Fruit fly (Drosophila melanogaster) whole organism, embryonic: ENCODE data around the gene CG34001.

Experiments used
- CG10267 ChIP-seq: fragments of 200-800 bp; sonication (Bioruptor generic); optimal IDR thresholded peaks from 2 replicates; lab custom pipeline; 2018; ENCODE audit warnings: missing biosample characterization, mild to moderate bottlenecking, missing genetic modification characterization, moderate library complexity
- CG11504 ChIP-seq: fragments of 200-800 bp; sonication (Bioruptor generic); optimal IDR thresholded peaks from 3 replicates; lab custom pipeline; 2019; ENCODE audit warnings: missing biosample characterization, mild to moderate bottlenecking, missing genetic modification characterization, moderate library complexity
- CG11723 ChIP-seq: fragments of 200-800 bp; sonication (Bioruptor generic); optimal IDR thresholded peaks from 2 replicates; lab custom pipeline; 2017; ENCODE audit warnings: missing biosample characterization, mild to moderate bottlenecking, missing genetic modification characterization
- CG12155 ChIP-seq: fragments of 200-800 bp; sonication (Bioruptor generic); optimal IDR thresholded peaks from 3 replicates; lab custom pipeline; 2016; ENCODE audit warnings: missing biosample characterization, missing genetic modification characterization
- CG12219 ChIP-seq: fragments of 200-800 bp; sonication (Bioruptor generic); optimal IDR thresholded peaks from 3 replicates; lab custom pipeline; 2018; ENCODE audit warnings: missing biosample characterization, mild to moderate bottlenecking, missing genetic modification characterization
- CG12299 ChIP-seq: fragments of 200-800 bp; sonication (Bioruptor generic); optimal IDR thresholded peaks from 2 replicates; lab custom pipeline; 2018; ENCODE audit warnings: missing biosample characterization, mild to moderate bottlenecking, missing genetic modification characterization
- CG14050 ChIP-seq: fragments of 200-800 bp; sonication (Bioruptor generic); IDR thresholded peaks from 3 replicates; pipeline ENCODE4 v1.3.6; 2022; ENCODE audit warnings: missing biosample characterization, missing genetic modification characterization
- CG14441 ChIP-seq: fragments of 200-800 bp; sonication (Bioruptor generic); IDR thresholded peaks from 2 replicates; pipeline ENCODE4 v1.3.6; 2022; ENCODE audit warnings: missing biosample characterization, missing genetic modification characterization
- CG15479 ChIP-seq: fragments of 200-800 bp; sonication (Bioruptor generic); optimal IDR thresholded peaks from 3 replicates; lab custom pipeline; 2019; ENCODE audit warnings: missing biosample characterization, mild to moderate bottlenecking, missing genetic modification characterization, moderate library complexity
- CG1602 ChIP-seq: fragments of 200-800 bp; sonication (Bioruptor generic); optimal IDR thresholded peaks from 3 replicates; lab custom pipeline; 2016; ENCODE audit warnings: missing biosample characterization, missing genetic modification characterization
- CG17568 ChIP-seq: fragments of 200-800 bp; sonication (Bioruptor generic); optimal IDR thresholded peaks from 2 replicates; lab custom pipeline; 2018; ENCODE audit warnings: missing biosample characterization, mild to moderate bottlenecking, missing genetic modification characterization, moderate library complexity
- CG34376 ChIP-seq: fragments of 200-800 bp; sonication (Bioruptor generic); optimal IDR thresholded peaks from 2 replicates; lab custom pipeline; 2018; ENCODE audit warnings: missing biosample characterization, mild to moderate bottlenecking, missing genetic modification characterization
- CG3995 ChIP-seq: fragments of 200-800 bp; sonication (Bioruptor generic); optimal IDR thresholded peaks from 3 replicates; lab custom pipeline; 2016; ENCODE audit warnings: missing biosample characterization, missing genetic modification characterization
- CG6854 ChIP-seq: fragments of 200-800 bp; sonication (Bioruptor generic); optimal IDR thresholded peaks from 3 replicates; lab custom pipeline; 2017; ENCODE audit warnings: missing biosample characterization, mild to moderate bottlenecking, missing genetic modification characterization
- CG8388 ChIP-seq: fragments of 200-800 bp; sonication (Bioruptor generic); optimal IDR thresholded peaks from 2 replicates; lab custom pipeline; 2019; ENCODE audit warnings: missing biosample characterization, mild to moderate bottlenecking, missing genetic modification characterization, moderate library complexity
- CG9215 ChIP-seq: fragments of 200-800 bp; sonication (Bioruptor generic); IDR thresholded peaks from 2 replicates; pipeline ENCODE4 v1.3.6; 2022; ENCODE audit warnings: missing biosample characterization, missing genetic modification characterization
- CG9437 ChIP-seq: fragments of 200-800 bp; sonication (Bioruptor generic); optimal IDR thresholded peaks from 2 replicates; lab custom pipeline; 2018; ENCODE audit warnings: missing biosample characterization, mild to moderate bottlenecking, missing genetic modification characterization
- E2f2 ChIP-seq: fragments of 200-800 bp; sonication (Bioruptor generic); IDR thresholded peaks from 2 replicates; pipeline ENCODE4 v1.3.6; 2022; ENCODE audit warnings: missing biosample characterization, missing genetic modification characterization
- HHEX ChIP-seq: fragments of 200-800 bp; sonication (Bioruptor generic); optimal IDR thresholded peaks from 3 replicates; lab custom pipeline; 2017; ENCODE audit warnings: missing biosample characterization, mild to moderate bottlenecking, missing genetic modification characterization, missing genetic modification reagents
- Mrtf ChIP-seq: fragments of 200-800 bp; sonication (Bioruptor generic); IDR thresholded peaks from 3 replicates; pipeline ENCODE4 v1.3.6; 2022; ENCODE audit warnings: missing biosample characterization, missing genetic modification characterization
- Scr ChIP-seq: fragments of 200-800 bp; sonication (Bioruptor generic); IDR thresholded peaks from 2 replicates; pipeline ENCODE4 v1.3.6; 2022; ENCODE audit warnings: missing biosample characterization, missing genetic modification characterization; ENCODE audit not compliant: partially characterized antibody
- Sox100B ChIP-seq: fragments of 200-800 bp; sonication (Bioruptor generic); optimal IDR thresholded peaks from 3 replicates; lab custom pipeline; 2018; ENCODE audit warnings: missing biosample characterization, mild to moderate bottlenecking, missing genetic modification characterization
- abd-A ChIP-seq: fragments of 200-800 bp; sonication (Bioruptor generic); optimal IDR thresholded peaks from 3 replicates; lab custom pipeline; 2019; ENCODE audit warnings: missing biosample characterization, mild to moderate bottlenecking, missing genetic modification characterization, moderate library complexity
- amos ChIP-seq: fragments of 200-800 bp; sonication (Bioruptor generic); IDR thresholded peaks from 2 replicates; pipeline ENCODE4 v1.3.6; 2022; ENCODE audit warnings: missing biosample characterization, missing genetic modification characterization; ENCODE audit not compliant: partially characterized antibody
- bcd ChIP-seq: fragments of 200-800 bp; sonication (Bioruptor generic); optimal IDR thresholded peaks from 2 replicates; lab custom pipeline; 2017; ENCODE audit warnings: missing biosample characterization, mild to moderate bottlenecking, missing genetic modification characterization
- bsh ChIP-seq, 2 experiments: fragments of 200-800 bp; sonication (Bioruptor generic); optimal IDR thresholded peaks; 2 replicates each; lab custom pipeline; 2017 to 2018; ENCODE audit warnings: mild to moderate bottlenecking in 2 of 2, missing biosample characterization in 2 of 2, missing genetic modification characterization in 2 of 2, moderate library complexity in 1 of 2
- crc ChIP-seq: fragments of 200-800 bp; sonication (Bioruptor generic); optimal IDR thresholded peaks from 2 replicates; lab custom pipeline; 2016; ENCODE audit warnings: missing biosample characterization, missing genetic modification characterization
- dmrt99B ChIP-seq: fragments of 200-800 bp; sonication (Bioruptor generic); optimal IDR thresholded peaks from 2 replicates; lab custom pipeline; 2018; ENCODE audit warnings: missing biosample characterization, mild to moderate bottlenecking, missing genetic modification characterization, moderate library complexity
- ewg ChIP-seq: fragments of 200-800 bp; sonication (Bioruptor generic); optimal IDR thresholded peaks from 3 replicates; lab custom pipeline; 2017; ENCODE audit warnings: mild to moderate bottlenecking, missing biosample characterization, missing genetic modification reagents, missing genetic modification characterization
- fd96Cb ChIP-seq: fragments of 200-800 bp; sonication (Bioruptor generic); optimal IDR thresholded peaks from 2 replicates; lab custom pipeline; 2018; ENCODE audit warnings: missing biosample characterization, mild to moderate bottlenecking, missing genetic modification characterization, moderate library complexity
- gfzf ChIP-seq: fragments of 200-800 bp; sonication (Bioruptor generic); optimal IDR thresholded peaks from 2 replicates; lab custom pipeline; 2016; ENCODE audit warnings: missing biosample characterization, mild to moderate bottlenecking, missing genetic modification characterization, moderate library complexity
- grau ChIP-seq: fragments of 200-800 bp; optimal IDR thresholded peaks from 3 replicates; lab custom pipeline; 2019; ENCODE audit warnings: missing biosample characterization, mild to moderate bottlenecking, missing genetic modification characterization, moderate library complexity
- ind ChIP-seq: fragments of 200-800 bp; sonication (Bioruptor generic); optimal IDR thresholded peaks from 3 replicates; lab custom pipeline; 2016; ENCODE audit warnings: missing biosample characterization, missing genetic modification characterization
- lab ChIP-seq: fragments of 200-800 bp; sonication (Bioruptor generic); optimal IDR thresholded peaks from 3 replicates; lab custom pipeline; 2017; ENCODE audit warnings: missing biosample characterization, missing genetic modification characterization, mild to moderate bottlenecking, moderate library complexity, missing genetic modification reagents
- sd ChIP-seq: fragments of 200-800 bp; sonication (Bioruptor generic); optimal IDR thresholded peaks from 3 replicates; lab custom pipeline; 2018; ENCODE audit warnings: missing biosample characterization, mild to moderate bottlenecking, missing genetic modification characterization, moderate library complexity
- sisA ChIP-seq: fragments of 200-800 bp; sonication (Bioruptor generic); IDR thresholded peaks from 2 replicates; pipeline ENCODE4 v1.3.6; 2022; ENCODE audit warnings: missing biosample characterization, missing genetic modification characterization
- tin ChIP-seq: fragments of 200-800 bp; sonication (Bioruptor generic); optimal IDR thresholded peaks from 3 replicates; lab custom pipeline; 2016; ENCODE audit warnings: missing biosample characterization, missing genetic modification characterization
- zfh2 ChIP-seq: fragments of 200-800 bp; sonication (Bioruptor generic); optimal IDR thresholded peaks from 2 replicates; lab custom pipeline; 2016; ENCODE audit warnings: missing biosample characterization, missing genetic modification characterization

The CG34001 gene

DNA sequence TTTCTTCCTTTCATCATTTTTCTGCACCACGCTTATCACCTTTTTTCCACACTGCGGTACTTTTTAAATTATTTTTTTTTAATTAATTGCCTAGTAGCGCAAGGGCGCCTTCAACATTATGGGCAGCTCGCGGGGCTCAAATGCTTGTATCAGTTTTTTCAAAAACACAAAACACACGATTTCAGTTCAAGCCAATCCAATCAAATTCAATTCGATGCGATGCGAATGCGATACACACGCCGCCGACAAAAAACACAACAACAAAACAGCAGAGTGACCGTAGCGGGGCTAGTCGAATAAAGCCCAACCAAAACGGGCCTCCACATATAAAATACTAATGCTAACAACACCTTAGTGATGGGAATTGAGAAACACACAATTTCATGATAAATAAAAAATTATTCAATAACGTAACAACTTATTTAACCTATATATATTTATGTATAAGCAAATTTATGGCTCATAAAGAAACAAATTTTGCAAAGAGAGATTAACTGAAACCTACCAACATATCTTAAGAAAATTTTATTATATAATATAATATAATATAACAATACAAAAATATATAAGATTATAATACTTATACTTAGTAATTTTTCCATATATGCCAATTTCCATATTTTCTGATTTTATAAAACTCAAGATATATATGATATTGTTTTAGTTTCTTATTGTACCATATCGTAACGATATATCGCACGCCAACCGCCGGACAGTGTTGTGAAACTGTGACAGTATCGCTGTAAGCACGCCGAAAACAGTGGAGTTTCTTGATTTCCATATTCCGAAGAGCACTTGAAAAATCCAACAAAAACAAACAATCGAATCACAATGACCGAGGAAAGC, 30.1 kb downstream of the CG34001 start, which contains the start of the genes CG32066 and CG8003 (continued):
- TF ChIP-seq Mrtf (GFP tag; lab: Robert Waterston, UW) (no peak), tin (GFP tag; lab: Kevin White, UChicago) (peak; percentile 5), CG15479 (no peak), CG12219 (no peak), CG17568 (GFP tag; lab: Kevin White, UChicago) (peak; percentile 61), CG10267 (tag; lab: Kevin White, UChicago) (peak; percentile 87), CG3995 (GFP tag; lab: Kevin White, UChicago) (no peak), dmrt99B (no peak), Sox100B (GFP tag; lab: Kevin White, UChicago) (no peak), CG11723 (GFP tag; lab: Kevin White, UChicago) (peak; percentile 28), CG14441 (GFP tag; lab: Robert Waterston, UW) (peak; percentile 31; the same call in 1 of the 2 replicates), E2f2 (peak; percentile 14; the same call in 1 of the 2 replicates), fd96Cb (tag; lab: Kevin White, UChicago) (no peak), CG9437 (GFP tag; lab: Kevin White, UChicago) (peak; percentile 68), gfzf (peak; percentile 72), HHEX (peak; percentile 30), amos (peak; percentile 97), CG14050 (GFP tag; lab: Robert Waterston, UW) (0 out of 3 replicates have a peak, but pooled peaks have one; percentile 32), bsh (GFP tag; optimal IDR thresholded peaks at IDR 0.05; lab: Kevin White, UChicago) (peak; percentile 31 to 41), crc (no peak), sd (tag; lab: Kevin White, UChicago) (peak; percentile 76), bcd (GFP tag; lab: Kevin White, UChicago) (no peak), CG12299 (tag; lab: Kevin White, UChicago) (peak; percentile 45), CG1602 (GFP tag; lab: Kevin White, UChicago) (peak; percentile 52), ind (GFP tag; lab: Kevin White, UChicago) (peak; percentile 12), abd-A (tag; lab: Kevin White, UChicago) (peak; percentile 24), CG9215 (GFP tag; lab: Robert Waterston, UW) (no peak), grau (tag; lab: Kevin White, UChicago) (peak; percentile 60), CG12155 (no peak), CG11504 (peak; percentile 50), sisA (GFP tag; lab: Robert Waterston, UW) (no peak), CG34376 (GFP tag; lab: Kevin White, UChicago) (peak; percentile 86), CG6854 (GFP tag; lab: Kevin White, UChicago) (peak; percentile 36), zfh2 (GFP tag; lab: Kevin White, UChicago) (peak; percentile 27), CG8388 (GFP tag; lab: Kevin White, UChicago) (peak; percentile 13), ewg (GFP tag; lab: Kevin White, UChicago) (no peak), Scr (GFP tag; lab: Robert Waterston, UW) (peak; percentile 91), lab (GFP tag; lab: Kevin White, UChicago) (peak; percentile 63)
